Fruit fly (Drosophila melanogaster): Measurements from ENCODE around the gene by.

by gene

dm6 chr3R:9504355-9504754 lies 28.5 kb downstream of the by start, which contains the start of gene CG8149 (continued):
- TF ChIP-seq danr (GFP tag; IDR thresholded peaks at IDR 0.05): no peak
- no peak for TF ChIP-seq Hr78 (GFP tag; optimal IDR thresholded peaks at IDR 0.05)
- no peak for TF ChIP-seq nerfin-1 (tag; optimal IDR thresholded peaks at IDR 0.05)
- no peak for TF ChIP-seq Hr39 (optimal IDR thresholded peaks at IDR 0.05)
- peak; percentile 5 for TF ChIP-seq jumu (GFP tag; optimal IDR thresholded peaks at IDR 0.05)
- TF ChIP-seq CG6689 (GFP tag; IDR thresholded peaks at IDR 0.05): no peak
- TF ChIP-seq ap (GFP tag; IDR thresholded peaks at IDR 0.05): no peak
- TF ChIP-seq D19B (GFP tag; optimal IDR thresholded peaks at IDR 0.05): no peak
- TF ChIP-seq Nf-YC (tag; optimal IDR thresholded peaks at IDR 0.05): peak; percentile 24
- TF ChIP-seq CG8478 (optimal IDR thresholded peaks at IDR 0.05): no peak
- no peak for TF ChIP-seq pb (GFP tag; optimal IDR thresholded peaks at IDR 0.05)
- TF ChIP-seq CG18011 (GFP tag; optimal IDR thresholded peaks at IDR 0.05): no peak
- no peak for TF ChIP-seq CG4424 (GFP tag; optimal IDR thresholded peaks at IDR 0.05)
- TF ChIP-seq sens-2 (GFP tag; IDR thresholded peaks at IDR 0.05): no peak
- TF ChIP-seq CG4328 (GFP tag; optimal IDR thresholded peaks at IDR 0.05): no peak
- TF ChIP-seq CG1647 (GFP tag; optimal IDR thresholded peaks at IDR 0.05): no peak
- no peak; the same call in 2 of the 3 replicates for TF ChIP-seq ci (GFP tag; IDR thresholded peaks at IDR 0.05)
- TF ChIP-seq gsb-n (tag; optimal IDR thresholded peaks at IDR 0.05): no peak
- TF ChIP-seq MBD-R2 (GFP tag; IDR thresholded peaks at IDR 0.05): peak; percentile 75
- TF ChIP-seq nom (GFP tag; optimal IDR thresholded peaks at IDR 0.05): no peak
- TF ChIP-seq CG9932 (GFP tag; IDR thresholded peaks at IDR 0.05): no peak; the same call in 1 of the 2 replicates
- TF ChIP-seq Dp (GFP tag; optimal IDR thresholded peaks at IDR 0.05): peak; percentile 64
- no peak for TF ChIP-seq gce (GFP tag; IDR thresholded peaks at IDR 0.05)
- peak; percentile 76 for TF ChIP-seq MESR4 (GFP tag; optimal IDR thresholded peaks at IDR 0.05)
- TF ChIP-seq slp2 (GFP tag; optimal IDR thresholded peaks at IDR 0.05): no peak

dm6 chr3R:9503329-9504088 lies 29.3 kb downstream of the by start:
- TF ChIP-seq CG7745 (tag; optimal IDR thresholded peaks at IDR 0.05) (no peak), chm (GFP tag; IDR thresholded peaks at IDR 0.05) (0 out of 2 replicates have a peak, but pooled peaks have one; percentile 27), esg (GFP tag; conservative IDR thresholded peaks at IDR 0.05) (no peak), CrebB (tag; optimal IDR thresholded peaks at IDR 0.05) (no peak), ci (GFP tag; IDR thresholded peaks at IDR 0.05) (peak; percentile 36; the same call in 1 of the 3 replicates), twi (tag; optimal IDR thresholded peaks at IDR 0.05) (peak; percentile 99), CG4820 (GFP tag; optimal IDR thresholded peaks at IDR 0.05) (no peak), z (GFP tag; IDR thresholded peaks at IDR 0.05) (0 out of 3 replicates have a peak, but pooled peaks have one; percentile 20), ATbp (GFP tag; optimal IDR thresholded peaks at IDR 0.05) (no peak), ara (GFP tag; IDR thresholded peaks at IDR 0.05) (0 out of 2 replicates have a peak, but pooled peaks have one; percentile 38), Gug (GFP tag; IDR thresholded peaks at IDR 0.05) (no peak), lov (optimal IDR thresholded peaks at IDR 0.05) (no peak), lov (GFP tag; IDR thresholded peaks at IDR 0.05) (0 out of 3 replicates have a peak, but pooled peaks have one; percentile 23), insv (GFP tag; optimal IDR thresholded peaks at IDR 0.05) (peak in 1 of 2 experiments; percentile 37), zfh1 (GFP tag; IDR thresholded peaks at IDR 0.05) (0 out of 3 replicates have a peak, but pooled peaks have one; percentile 4), Med (GFP tag) (peak; percentile 7), Usf (GFP tag; optimal IDR thresholded peaks at IDR 0.05) (no peak), eyg (GFP tag; optimal IDR thresholded peaks at IDR 0.05) (no peak), wek (GFP tag; optimal IDR thresholded peaks at IDR 0.05) (peak; percentile 15), CG11695 (GFP tag; IDR thresholded peaks at IDR 0.05) (0 out of 3 replicates have a peak, but pooled peaks have one; percentile 10), tna (GFP tag; IDR thresholded peaks at IDR 0.05; ENCODE audit: partially characterized antibody) (no peak), Dip3 (GFP tag; optimal IDR thresholded peaks at IDR 0.05) (no peak), tll (GFP tag; optimal IDR thresholded peaks at IDR 0.05) (no peak), CG10959 (GFP tag; IDR thresholded peaks at IDR 0.05) (no peak), unpg (GFP tag; optimal IDR thresholded peaks at IDR 0.05) (no peak), Oaz (GFP tag; IDR thresholded peaks at IDR 0.05) (no peak), crol (GFP tag; IDR thresholded peaks at IDR 0.05) (peak; percentile 47; the same call in 1 of the 2 replicates)
